Fruit fly (Drosophila melanogaster): ENCODE measurements around the gene cyst.

Gene cyst

dm6 chr2L:19528308-19528707 lies 19.7 kb upstream of the cyst start (continued):
- TF ChIP-seq grau (tag; optimal IDR thresholded peaks at IDR 0.05) (peak; percentile 96), CG10147 (GFP tag; optimal IDR thresholded peaks at IDR 0.05) (peak; percentile 98), Xbp1 (GFP tag; optimal IDR thresholded peaks at IDR 0.05) (peak; percentile 92), MBD-R2 (GFP tag; IDR thresholded peaks at IDR 0.05) (peak; percentile 98), gt (GFP tag; IDR thresholded peaks at IDR 0.05) (peak; percentile 65), CG1792 (GFP tag; optimal IDR thresholded peaks at IDR 0.05) (peak; percentile 93), CG6254 (GFP tag; optimal IDR thresholded peaks at IDR 0.05) (peak; percentile 54), CG10462 (GFP tag; optimal IDR thresholded peaks at IDR 0.05) (peak; percentile 79), lov (optimal IDR thresholded peaks at IDR 0.05) (no peak), lov (GFP tag; IDR thresholded peaks at IDR 0.05) (peak; percentile 80; the same call in 2 of the 3 replicates), Xrp1 (GFP tag; IDR thresholded peaks at IDR 0.05) (peak; percentile 92), lab (GFP tag; optimal IDR thresholded peaks at IDR 0.05) (peak; percentile 99), CG6683 (GFP tag; optimal IDR thresholded peaks at IDR 0.05) (peak; percentile 93), B-H2 (GFP tag; optimal IDR thresholded peaks at IDR 0.05) (peak; percentile 96), Blimp-1 (GFP tag; optimal IDR thresholded peaks at IDR 0.05) (peak; percentile 82), Sry-β (GFP tag; optimal IDR thresholded peaks at IDR 0.05) (no peak), CG7839 (tag; optimal IDR thresholded peaks at IDR 0.05) (peak; percentile 98), CG4360 (GFP tag; IDR thresholded peaks at IDR 0.05) (0 out of 2 replicates have a peak, but pooled peaks have one; percentile 31), CG2199 (GFP tag; IDR thresholded peaks at IDR 0.05) (peak; percentile 80; the same call in 2 of the 3 replicates), Mad (GFP tag; optimal IDR thresholded peaks at IDR 0.05) (peak; percentile 84), dm (GFP tag; optimal IDR thresholded peaks at IDR 0.05) (peak; percentile 85), ara (GFP tag; IDR thresholded peaks at IDR 0.05) (peak; percentile 90), CG6175 (GFP tag; IDR thresholded peaks at IDR 0.05) (peak; percentile 94), oc (tag; optimal IDR thresholded peaks at IDR 0.05) (peak; percentile 83), klu (GFP tag; IDR thresholded peaks at IDR 0.05) (peak; percentile 90), CG11560 (tag; IDR thresholded peaks at IDR 0.05) (peak; percentile 88), phol (tag; optimal IDR thresholded peaks at IDR 0.05) (peak; percentile 84), emc (GFP tag; optimal IDR thresholded peaks at IDR 0.05) (peak; percentile 94), CG11456 (GFP tag; IDR thresholded peaks at IDR 0.05) (peak; percentile 98), CG10431 (GFP tag; optimal IDR thresholded peaks at IDR 0.05) (peak; percentile 15), psq (GFP tag; optimal IDR thresholded peaks at IDR 0.05) (peak; percentile 55), CG8359 (GFP tag; optimal IDR thresholded peaks at IDR 0.05; ENCODE audit: borderline replicate concordance) (peak; percentile 62), NFAT (GFP tag; IDR thresholded peaks at IDR 0.05) (peak; percentile 97), dimm (GFP tag; IDR thresholded peaks at IDR 0.05) (peak; percentile 59), bcd (GFP tag; optimal IDR thresholded peaks at IDR 0.05) (peak; percentile 94), mld (GFP tag; IDR thresholded peaks at IDR 0.05; ENCODE audit: partially characterized antibody) (no peak), Deaf1 (tag; optimal IDR thresholded peaks at IDR 0.05) (peak; percentile 85), tio (GFP tag; optimal IDR thresholded peaks at IDR 0.05) (no peak), CG34376 (GFP tag; optimal IDR thresholded peaks at IDR 0.05) (peak; percentile 98), pfk (GFP tag; optimal IDR thresholded peaks at IDR 0.05) (peak; percentile 14), CG16779 (GFP tag; IDR thresholded peaks at IDR 0.05) (peak; percentile 98), CG8944 (GFP tag; optimal IDR thresholded peaks at IDR 0.05) (peak; percentile 87), Dek (tag; optimal IDR thresholded peaks at IDR 0.05) (peak; percentile 98), row (GFP tag; IDR thresholded peaks at IDR 0.05) (peak; percentile 98), tup (GFP tag; optimal IDR thresholded peaks at IDR 0.05) (peak; percentile 89)
